Worm (Caenorhabditis elegans): ENCODE data around the gene pho-13.

- no peak for TF ChIP-seq ceh-83 (GFP tag; optimal IDR thresholded peaks at IDR 0.05)
- no peak for TF ChIP-seq nhr-76 (tag; optimal IDR thresholded peaks at IDR 0.05)
- no peak for TF ChIP-seq mls-2 (tag; optimal IDR thresholded peaks at IDR 0.05)
- TF ChIP-seq nhr-12 (tag; optimal IDR thresholded peaks at IDR 0.05) = no peak
- no peak for TF ChIP-seq elt-3 (tag; optimal IDR thresholded peaks at IDR 0.05)
Observed at ce11 chrII:8825769-8826168, 18.9 kb upstream of the pho-13 start, which contains the start of gene nas-25.
